Worm (Caenorhabditis elegans): ENCODE measurements around the gene T13C2.7.

Gene T13C2.7

DNA sequence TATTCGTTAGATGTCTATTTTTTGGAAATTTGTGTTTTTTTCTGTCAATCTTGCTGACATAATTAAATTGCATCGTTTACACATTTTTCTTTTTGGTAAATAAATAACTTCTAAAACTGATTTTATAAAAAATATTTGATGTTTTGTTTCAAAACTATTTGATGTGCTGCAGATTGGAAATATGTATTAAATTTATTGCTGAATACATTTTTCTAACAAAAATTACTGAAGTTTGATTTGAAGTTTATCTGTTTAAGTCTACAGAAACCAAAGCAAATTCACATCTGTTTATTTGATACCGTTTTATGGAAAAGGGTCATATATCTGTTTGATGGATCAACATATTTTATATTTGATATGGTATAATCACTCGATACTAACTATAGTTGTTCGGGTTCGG lies 37.1 kb downstream of the T13C2.7 start:
- TF ChIP-seq sox-4 (tag; optimal IDR thresholded peaks at IDR 0.05) = no peak
- no peak for TF ChIP-seq lsy-2 (tag; optimal IDR thresholded peaks at IDR 0.05)
- no peak for TF ChIP-seq skn-1 (tag; optimal IDR thresholded peaks at IDR 0.05)
- no peak for TF ChIP-seq mab-9 (GFP tag; IDR thresholded peaks at IDR 0.05)
- TF ChIP-seq ets-5 (GFP tag; IDR thresholded peaks at IDR 0.05) = no peak
- no peak for TF ChIP-seq ceh-82 (tag; optimal IDR thresholded peaks at IDR 0.05)
- TF ChIP-seq nhr-19 (GFP tag; conservative IDR thresholded peaks at IDR 0.05) = no peak
- no peak for TF ChIP-seq dpl-1 (GFP tag; optimal IDR thresholded peaks at IDR 0.05)
- no peak for TF ChIP-seq nhr-84 (tag; optimal IDR thresholded peaks at IDR 0.05)
- no peak for TF ChIP-seq nhr-11 (tag; optimal IDR thresholded peaks at IDR 0.05)
- TF ChIP-seq tbx-2 (tag; optimal IDR thresholded peaks at IDR 0.05) = no peak
- TF ChIP-seq ztf-4 (tag; optimal IDR thresholded peaks at IDR 0.05) = no peak
- TF ChIP-seq xbp-1 (tag; optimal IDR thresholded peaks at IDR 0.05) = no peak
- no peak for TF ChIP-seq zag-1 (tag; optimal IDR thresholded peaks at IDR 0.05)
- TF ChIP-seq mdl-1 (tag; optimal IDR thresholded peaks at IDR 0.05) = no peak
- no peak for TF ChIP-seq ama-1 (optimal IDR thresholded peaks at IDR 0.05)
- no peak for TF ChIP-seq hpl-2 (GFP tag; optimal IDR thresholded peaks at IDR 0.05)

DNA sequence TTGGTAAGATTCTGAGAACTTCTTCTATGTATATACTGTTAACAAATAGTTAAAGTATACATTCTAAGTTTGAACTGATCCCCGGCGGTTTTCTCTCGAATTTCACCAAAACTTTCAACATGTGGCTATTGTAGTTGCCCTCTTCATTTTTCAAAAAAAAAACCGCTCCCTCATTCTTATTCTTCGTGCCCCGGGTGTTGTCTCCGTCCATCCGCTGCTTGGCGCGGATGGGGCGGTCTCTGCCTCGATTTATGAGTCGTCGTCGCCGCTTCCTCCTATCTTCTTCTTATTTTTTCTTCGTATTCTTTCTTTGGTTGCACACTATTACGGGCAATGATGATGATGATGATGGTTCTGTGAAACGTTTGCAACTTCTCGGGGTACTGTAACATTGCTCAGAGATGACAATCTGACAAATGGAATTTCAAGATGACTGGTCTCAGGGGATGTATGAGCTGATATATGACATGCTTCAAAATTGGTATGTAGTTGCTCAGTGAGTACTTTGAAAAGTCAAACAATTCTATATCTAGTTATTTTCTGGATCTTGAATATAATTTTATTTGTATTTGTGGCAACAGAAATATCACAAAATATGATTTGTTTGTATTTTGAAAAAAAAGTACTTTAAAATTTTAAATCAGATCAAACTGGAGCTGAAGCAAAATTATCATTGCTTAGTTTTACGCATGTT lies 41.2 kb downstream of the T13C2.7 start:
- TF ChIP-seq nhr-71 (tag; optimal IDR thresholded peaks at IDR 0.05) (peak; percentile 27), ceh-90 (tag; optimal IDR thresholded peaks at IDR 0.05) (no peak), nhr-237 (tag; optimal IDR thresholded peaks at IDR 0.05) (no peak), lin-14 (GFP tag; optimal IDR thresholded peaks at IDR 0.05) (peak; percentile 70), fkh-10 (GFP tag; optimal IDR thresholded peaks at IDR 0.05) (peak; percentile 45), lin-39 (tag; optimal IDR thresholded peaks at IDR 0.05) (no peak), nhr-20 (tag; optimal IDR thresholded peaks at IDR 0.05) (peak; percentile 15), pqm-1 (tag; optimal IDR thresholded peaks at IDR 0.05) (no peak), nhr-90 (tag; optimal IDR thresholded peaks at IDR 0.05; ENCODE audit: poor library complexity) (no peak), unc-130 (tag; optimal IDR thresholded peaks at IDR 0.05) (no peak), lsy-2 (tag; optimal IDR thresholded peaks at IDR 0.05) (peak in 1 of 2 experiments; percentile 11), snu-23 (GFP tag; optimal IDR thresholded peaks at IDR 0.05) (peak; percentile 30), ceh-82 (tag; optimal IDR thresholded peaks at IDR 0.05) (peak in 1 of 3 experiments; percentile 23)

DNA sequence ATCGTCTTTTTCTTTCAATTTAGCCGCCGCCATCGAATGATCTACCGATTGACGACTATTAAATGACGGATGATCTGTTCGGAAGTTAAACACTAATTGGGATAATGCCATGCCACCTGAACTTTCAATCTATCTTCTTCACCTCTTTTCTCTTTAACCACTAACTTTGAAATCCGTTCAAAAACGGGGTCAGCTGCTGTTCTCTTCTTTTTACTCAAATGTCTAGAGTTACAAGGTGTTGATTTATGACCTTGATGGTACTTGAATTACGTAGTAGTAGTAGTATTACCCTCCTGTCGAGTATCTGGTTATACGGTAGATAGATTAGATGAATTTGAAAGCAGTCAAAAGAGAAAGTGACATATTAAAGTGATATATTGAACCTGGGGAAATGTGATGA lies 41.9 kb downstream of the T13C2.7 start:
- TF ChIP-seq pax-3 (tag; optimal IDR thresholded peaks at IDR 0.05) (no peak), alr-1 (tag; optimal IDR thresholded peaks at IDR 0.05; ENCODE audit: borderline replicate concordance) (no peak), lin-39 (tag; optimal IDR thresholded peaks at IDR 0.05) (no peak), elt-2 (tag; optimal IDR thresholded peaks at IDR 0.05) (no peak), tlp-1 (tag; optimal IDR thresholded peaks at IDR 0.05) (no peak), unc-30 (tag; optimal IDR thresholded peaks at IDR 0.05) (no peak), lsy-2 (tag; optimal IDR thresholded peaks at IDR 0.05) (peak in 1 of 2 experiments; percentile 59), nhr-84 (tag; optimal IDR thresholded peaks at IDR 0.05) (no peak), elt-3 (tag; optimal IDR thresholded peaks at IDR 0.05) (peak in 2 of 6 experiments; percentile 6 to 28), dpl-1 (GFP tag; optimal IDR thresholded peaks at IDR 0.05) (no peak), snpc-4 (tag; optimal IDR thresholded peaks at IDR 0.05) (no peak), ztf-4 (tag; optimal IDR thresholded peaks at IDR 0.05) (no peak), fkh-4 (tag; optimal IDR thresholded peaks at IDR 0.05; ENCODE audit: borderline replicate concordance) (no peak), tbx-2 (tag; optimal IDR thresholded peaks at IDR 0.05) (no peak), lin-15B (tag; optimal IDR thresholded peaks at IDR 0.05) (no peak), pag-3 (tag; optimal IDR thresholded peaks at IDR 0.05; ENCODE audit: borderline replicate concordance, insufficient read depth) (peak; percentile 27), vab-15 (tag; optimal IDR thresholded peaks at IDR 0.05) (no peak), snu-23 (GFP tag; optimal IDR thresholded peaks at IDR 0.05) (peak; percentile 37), Y116A8C.19 (tag; optimal IDR thresholded peaks at IDR 0.05; ENCODE audit: borderline replicate concordance) (no peak), dsc-1 (tag; optimal IDR thresholded peaks at IDR 0.05) (no peak), unc-62 (GFP tag; optimal IDR thresholded peaks at IDR 0.05) (no peak), efl-3 (GFP tag; optimal IDR thresholded peaks at IDR 0.05) (no peak), F16B12.6 (tag; optimal IDR thresholded peaks at IDR 0.05) (no peak), egl-13 (tag; optimal IDR thresholded peaks at IDR 0.05) (no peak), mep-1 (tag; optimal IDR thresholded peaks at IDR 0.05) (peak; percentile 51), fkh-8 (tag; optimal IDR thresholded peaks at IDR 0.05) (no peak), nhr-20 (tag; optimal IDR thresholded peaks at IDR 0.05) (peak; percentile 47), irx-1 (tag; optimal IDR thresholded peaks at IDR 0.05) (peak; percentile 31), hlh-4 (tag; optimal IDR thresholded peaks at IDR 0.05) (no peak)

All from whole organism, L1 larva.